Worm (Caenorhabditis elegans): Measurements from ENCODE around the gene F48E8.8.

F48E8.8 gene

ce11 chrIII:5442711-5443253, 6.8 kb downstream of the F48E8.8 start, which contains the start of the genes T24G10.2 and disl-2:
T24G10.2 (minus strand) TSS chrIII:5442761.
disl-2 (plus strand) TSS chrIII:5443167.
- TF ChIP-seq hmg-11 (tag; optimal IDR thresholded peaks at IDR 0.05) (peak; percentile 43), pqm-1 (tag; optimal IDR thresholded peaks at IDR 0.05) (peak; percentile 12), ama-1 (optimal IDR thresholded peaks at IDR 0.05) (peak; percentile 58), elt-2 (tag; optimal IDR thresholded peaks at IDR 0.05) (peak; percentile 13), lin-39 (tag; optimal IDR thresholded peaks at IDR 0.05) (peak; percentile 44), lin-15B (tag; optimal IDR thresholded peaks at IDR 0.05) (peak; percentile 67), nhr-23 (tag; optimal IDR thresholded peaks at IDR 0.05) (peak; percentile 45), unc-62 (GFP tag; optimal IDR thresholded peaks at IDR 0.05) (no peak), ceh-28 (tag; optimal IDR thresholded peaks at IDR 0.05) (peak; percentile 30), ceh-16 (tag; optimal IDR thresholded peaks at IDR 0.05) (no peak), daf-12 (tag; optimal IDR thresholded peaks at IDR 0.05) (no peak), nfya-1 (tag; optimal IDR thresholded peaks at IDR 0.05; ENCODE audit: insufficient read depth) (peak; percentile 92), snpc-4 (tag; optimal IDR thresholded peaks at IDR 0.05) (peak; percentile 61), nhr-76 (tag; optimal IDR thresholded peaks at IDR 0.05) (peak; percentile 84), fos-1 (tag; optimal IDR thresholded peaks at IDR 0.05) (no peak), pha-4 (tag; optimal IDR thresholded peaks at IDR 0.05) (peak; percentile 86), nhr-25 (tag; optimal IDR thresholded peaks at IDR 0.05) (peak; percentile 48)

- TF ChIP-seq ztf-4 (tag; optimal IDR thresholded peaks at IDR 0.05) (no peak), nhr-28 (tag; optimal IDR thresholded peaks at IDR 0.05) (no peak), fkh-10 (GFP tag; optimal IDR thresholded peaks at IDR 0.05) (no peak)
These were observed 9.1 kb downstream of the F48E8.8 start, which contains the start of gene W03A5.6 for ce11 chrIII:5440540-5440939. W03A5.6 (minus strand) TSS chrIII:5440640.

ce11 chrIII:5438064-5438463, 11.5 kb downstream of the F48E8.8 start:
- no peak for TF ChIP-seq egl-27 (tag; optimal IDR thresholded peaks at IDR 0.05)
- no peak for TF ChIP-seq nhr-76 (tag; optimal IDR thresholded peaks at IDR 0.05)
- no peak for TF ChIP-seq fkh-10 (GFP tag; optimal IDR thresholded peaks at IDR 0.05)
- TF ChIP-seq elt-2 (tag; optimal IDR thresholded peaks at IDR 0.05), result peak; percentile 44
- peak in 1 of 3 experiments; percentile 70 for TF ChIP-seq elt-3 (tag; optimal IDR thresholded peaks at IDR 0.05)
- TF ChIP-seq ztf-11 (tag; optimal IDR thresholded peaks at IDR 0.05), result no peak

ce11 chrIII:5436306-5436705, 13.3 kb downstream of the F48E8.8 start:
- TF ChIP-seq nfya-1 (tag; optimal IDR thresholded peaks at IDR 0.05; ENCODE audit: insufficient read depth) (no peak), sea-2 (GFP tag; optimal IDR thresholded peaks at IDR 0.05) (no peak), eor-1 (tag; optimal IDR thresholded peaks at IDR 0.05) (no peak), pqm-1 (tag; optimal IDR thresholded peaks at IDR 0.05) (no peak), mml-1 (tag; optimal IDR thresholded peaks at IDR 0.05) (no peak), nhr-237 (tag; optimal IDR thresholded peaks at IDR 0.05) (no peak)

- TF ChIP-seq jun-1 (tag; optimal IDR thresholded peaks at IDR 0.05) (no peak), R02D3.7 (tag; optimal IDR thresholded peaks at IDR 0.05) (no peak), elt-3 (tag; optimal IDR thresholded peaks at IDR 0.05) (no peak), nhr-67 (tag; optimal IDR thresholded peaks at IDR 0.05) (no peak), ceh-9 (tag; optimal IDR thresholded peaks at IDR 0.05) (no peak), nhr-77 (tag; optimal IDR thresholded peaks at IDR 0.05) (no peak), mdl-1 (tag; optimal IDR thresholded peaks at IDR 0.05) (no peak), nhr-28 (tag; optimal IDR thresholded peaks at IDR 0.05) (no peak), fkh-10 (GFP tag; optimal IDR thresholded peaks at IDR 0.05) (no peak), unc-39 (tag; optimal IDR thresholded peaks at IDR 0.05) (no peak), ceh-82 (tag; optimal IDR thresholded peaks at IDR 0.05) (no peak), fos-1 (tag; optimal IDR thresholded peaks at IDR 0.05) (no peak), ztf-4 (tag; optimal IDR thresholded peaks at IDR 0.05) (no peak), snpc-4 (tag; optimal IDR thresholded peaks at IDR 0.05) (no peak), hmg-11 (tag; optimal IDR thresholded peaks at IDR 0.05) (no peak), aly-2 (tag; optimal IDR thresholded peaks at IDR 0.05) (no peak), nhr-25 (tag; optimal IDR thresholded peaks at IDR 0.05) (no peak)
These were observed 22.5 kb downstream of the F48E8.8 start for ce11 chrIII:5427096-5427495.

Measured in whole organism, L3 larva.